Worm (Caenorhabditis elegans) whole organism, dauer: ENCODE data around the gene pigm-1.

Source experiments
- unc-62 ChIP-seq: sonication (generic microtip); optimal IDR thresholded peaks from 2 replicates; lab custom pipeline; 2017; ENCODE audit warnings: missing biosample characterization, missing genetic modification reagents, missing genetic modification characterization

Gene pigm-1

ce11 chrII:11336640-11337241 lies 11.5 kb upstream of the pigm-1 start:
- TF ChIP-seq unc-62 (GFP tag; lab: Kevin White, UChicago), result no peak

DNA sequence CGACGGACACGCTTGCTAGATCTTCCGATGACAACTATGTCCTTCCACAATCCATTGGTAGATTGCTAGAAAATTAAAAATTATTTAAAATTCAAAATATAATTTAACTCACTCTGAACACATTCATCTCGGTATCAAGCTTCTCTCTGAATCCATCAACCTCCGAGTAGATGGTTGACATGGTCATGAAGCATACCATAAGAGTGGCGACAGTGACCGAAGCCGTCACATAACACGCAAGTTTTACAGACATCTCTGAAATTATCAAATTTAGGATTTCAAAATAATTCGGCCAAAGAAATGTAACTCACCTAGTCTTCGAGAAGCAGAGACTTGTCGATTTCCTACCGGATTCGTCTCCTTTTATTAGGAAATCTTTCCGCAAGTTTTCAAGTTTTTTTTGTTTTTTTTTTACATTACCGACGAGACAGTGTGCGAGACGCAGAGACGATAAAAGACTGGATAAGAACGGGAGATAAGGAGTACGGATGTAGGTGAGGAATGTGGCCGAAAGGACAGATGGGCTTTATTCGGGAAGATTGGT lies 10.7 kb upstream of the pigm-1 start, which contains the start of gene sqt-1:
Gene sqt-1 (minus strand): TSS at position 341 of the 544 bp plus-strand sequence.
- TF ChIP-seq unc-62 (GFP tag; lab: Kevin White, UChicago), result no peak

DNA sequence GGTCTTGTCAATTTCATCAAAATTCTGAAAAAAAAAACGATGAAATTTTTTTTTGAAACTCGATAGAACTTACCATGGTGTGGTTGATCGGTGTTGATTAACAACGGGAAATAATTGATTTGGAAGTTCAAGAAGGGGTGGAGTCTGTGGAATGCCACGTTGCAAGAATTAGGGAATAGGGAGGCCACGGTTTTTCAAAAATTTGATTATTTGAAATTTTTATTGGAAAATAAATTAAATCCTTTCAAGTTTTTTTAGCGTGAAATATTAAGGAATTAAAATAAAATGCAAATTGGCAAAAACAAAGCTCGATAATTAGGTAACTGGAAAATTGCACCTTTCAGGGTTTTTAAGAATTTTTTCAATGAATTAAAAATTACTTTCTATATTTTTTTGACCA lies 8.7 kb upstream of the pigm-1 start, which contains the start of gene rmd-3:
Gene rmd-3 (minus strand): TSS at position 101 of the 400 bp plus-strand sequence.
- TF ChIP-seq unc-62 (GFP tag; lab: Kevin White, UChicago), result no peak

DNA sequence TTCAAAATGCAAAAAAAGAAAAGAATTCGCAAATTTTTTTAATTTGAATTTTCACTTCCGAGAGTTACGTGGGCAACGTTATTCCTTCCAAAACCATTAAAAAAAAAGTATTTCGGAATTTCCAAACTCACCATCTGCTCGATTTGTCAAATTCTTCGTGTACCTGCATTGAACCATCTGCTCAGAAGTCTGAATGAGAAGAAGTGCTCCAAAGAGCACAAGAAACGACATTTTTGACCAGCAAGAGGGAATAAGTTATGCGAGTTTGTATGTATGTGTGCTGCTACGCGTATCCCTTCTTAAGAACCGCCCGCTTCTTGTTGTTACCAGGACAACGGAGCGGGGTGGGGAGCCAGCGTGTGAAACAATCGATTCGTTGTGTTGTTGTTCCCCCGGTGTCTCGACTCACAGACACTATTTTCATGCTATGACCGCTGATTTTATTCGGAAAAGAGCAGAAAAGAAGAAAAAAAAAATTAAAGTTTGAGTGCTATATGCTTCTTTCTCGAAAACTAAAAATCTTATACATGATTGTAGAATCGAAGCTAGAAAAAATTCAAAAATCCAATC lies 4.9 kb upstream of the pigm-1 start, which contains the start of gene lgc-20:
Gene lgc-20 (minus strand): TSS at position 311 of the 570 bp plus-strand sequence.
- no peak for TF ChIP-seq unc-62 (GFP tag; lab: Kevin White, UChicago)

DNA sequence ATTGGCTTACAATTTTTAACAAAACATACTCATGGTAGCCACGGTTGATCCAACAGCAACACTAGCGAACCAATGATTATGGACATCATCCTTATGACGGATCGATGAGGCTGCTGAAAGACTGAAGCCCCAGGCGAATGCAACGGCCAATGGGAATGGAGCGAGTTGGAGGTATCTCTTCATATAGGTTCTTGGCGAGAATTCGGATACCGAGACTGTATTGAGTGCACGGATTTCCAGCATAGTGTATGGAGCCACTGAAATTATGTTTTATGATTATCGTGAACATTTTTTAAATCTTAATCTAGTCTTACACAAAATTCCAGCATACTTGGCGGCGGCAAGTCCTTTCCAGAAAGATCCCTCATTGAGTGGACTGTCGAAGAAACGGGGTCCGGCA lies 3.7 kb upstream of the pigm-1 start:
- no peak for TF ChIP-seq unc-62 (GFP tag; lab: Kevin White, UChicago)

- TF ChIP-seq unc-62 (GFP tag; lab: Kevin White, UChicago), result no peak
Observed at ce11 chrII:11345570-11346029, 2.6 kb upstream of the pigm-1 start, which contains the start of gene nduf-11. nduf-11 (minus strand) TSS chrII:11345620.

ce11 chrII:11349892-11350291 lies 1.6 kb downstream of the pigm-1 start, which contains the start of gene dph-5:
dph-5 (plus strand) TSS chrII:11350192.
- no peak for TF ChIP-seq unc-62 (GFP tag; lab: Kevin White, UChicago)

- TF ChIP-seq unc-62 (GFP tag; lab: Kevin White, UChicago), result no peak
Observed at ce11 chrII:11351599-11351998, 3.4 kb downstream of the pigm-1 start, which contains the start of gene clh-2. clh-2 (plus strand) TSS chrII:11351899.

DNA sequence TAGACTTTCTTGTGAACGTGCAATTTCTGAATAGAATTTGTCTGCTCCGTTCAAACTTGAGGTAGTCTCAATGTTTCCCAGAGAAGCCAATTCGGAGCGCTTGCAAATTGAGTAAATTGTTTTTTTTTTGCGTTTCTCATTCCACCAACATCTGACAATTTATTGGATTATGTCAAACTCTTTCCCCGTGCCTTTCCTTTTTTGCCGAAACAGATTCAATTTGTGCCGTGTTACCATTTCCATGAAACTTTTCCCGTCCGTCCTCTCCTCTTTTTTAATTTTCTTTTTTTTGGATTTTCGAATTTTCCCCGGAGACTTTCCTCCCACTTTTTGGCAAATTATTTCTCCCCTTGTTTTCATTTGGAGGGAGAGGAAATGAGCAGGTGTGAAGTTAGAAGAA lies 5.2 kb downstream of the pigm-1 start:
- no peak for TF ChIP-seq unc-62 (GFP tag; lab: Kevin White, UChicago)

DNA sequence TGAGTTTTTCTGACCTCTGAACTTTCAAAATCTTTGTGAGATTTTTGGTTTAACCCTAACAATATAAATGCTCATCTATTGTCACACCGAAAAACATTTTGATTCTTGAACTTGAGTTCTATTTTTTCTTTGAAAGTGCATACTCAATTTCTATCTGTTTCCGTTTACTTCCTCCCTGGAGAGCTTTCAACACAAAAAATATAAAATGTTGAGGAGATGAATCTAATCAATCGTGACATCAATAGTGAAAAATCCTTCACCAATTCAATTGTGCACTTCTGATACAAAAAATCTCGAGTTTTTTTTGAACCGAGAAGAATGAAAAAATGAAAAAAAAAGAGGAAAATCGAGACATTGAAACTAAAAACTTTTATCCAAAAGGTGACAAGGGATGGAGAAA lies 13.5 kb downstream of the pigm-1 start:
- TF ChIP-seq unc-62 (GFP tag; lab: Kevin White, UChicago), result no peak

DNA sequence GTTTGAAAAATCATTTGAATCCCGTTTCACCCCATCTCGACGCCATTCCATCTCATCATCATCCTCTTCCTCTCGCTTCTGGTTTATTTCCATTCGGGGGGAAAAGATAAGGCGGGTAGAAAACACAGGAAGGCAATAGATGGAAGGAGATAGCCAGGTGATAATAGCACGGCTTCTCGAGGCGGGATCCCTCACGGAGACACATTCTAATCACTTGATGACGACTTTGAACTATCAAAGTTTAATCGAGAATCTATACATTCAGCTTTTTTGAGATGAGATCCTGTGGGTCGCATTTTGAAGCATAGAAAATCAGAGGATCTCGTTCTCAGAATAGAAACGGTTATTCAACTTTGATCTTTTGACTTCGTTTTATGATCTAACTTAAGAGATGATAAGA lies 23.7 kb downstream of the pigm-1 start, which contains the start of gene C33B4.2:
Gene C33B4.2 (minus strand): TSS at position 165 of the 400 bp plus-strand sequence.
- no peak for TF ChIP-seq unc-62 (GFP tag; lab: Kevin White, UChicago)

DNA sequence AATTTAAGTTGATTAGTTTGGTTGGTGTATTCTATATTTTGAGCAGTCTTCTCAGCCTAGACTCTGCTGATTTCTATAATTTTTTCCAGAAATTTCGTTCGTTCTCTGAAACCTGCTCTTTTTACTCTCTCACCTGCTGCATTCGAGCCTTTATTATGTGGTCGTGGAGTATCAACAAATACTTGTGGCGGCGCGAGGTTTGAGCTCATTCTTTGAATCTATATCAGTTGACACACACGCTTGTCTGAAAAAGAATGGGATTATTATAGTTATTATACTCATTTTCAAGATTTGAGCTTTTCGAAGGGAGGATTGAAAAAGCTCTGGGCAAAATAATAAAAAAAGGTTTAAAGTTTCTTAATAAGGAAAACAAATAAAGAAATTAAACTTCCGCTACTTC lies 27.8 kb downstream of the pigm-1 start:
- no peak for TF ChIP-seq unc-62 (GFP tag; lab: Kevin White, UChicago)

DNA sequence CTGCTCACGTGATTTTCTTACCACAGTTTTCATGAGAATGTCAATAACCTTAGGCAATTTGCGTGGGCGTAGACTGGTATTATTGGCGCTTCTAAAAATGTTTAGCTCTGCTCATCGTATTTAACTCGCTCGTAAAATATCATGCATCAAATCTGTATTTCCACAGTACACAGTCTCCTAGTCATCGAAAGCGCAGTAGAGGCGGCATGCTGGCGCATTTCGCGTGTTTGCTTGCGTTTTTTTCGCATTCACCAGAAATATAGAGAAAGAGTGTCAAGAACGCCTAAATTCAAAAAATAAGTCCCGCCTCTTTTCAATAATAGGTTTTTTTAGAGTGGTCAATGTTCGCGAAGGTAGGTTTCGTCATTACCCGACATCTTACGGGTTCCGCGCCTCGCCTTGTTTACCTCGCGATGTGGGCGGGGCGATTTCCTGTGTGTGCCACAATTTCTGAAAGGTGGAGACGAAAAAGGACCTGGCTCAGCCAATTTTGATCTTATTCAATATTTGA lies 28.4 kb downstream of the pigm-1 start:
- no peak for TF ChIP-seq unc-62 (GFP tag; lab: Kevin White, UChicago)

DNA sequence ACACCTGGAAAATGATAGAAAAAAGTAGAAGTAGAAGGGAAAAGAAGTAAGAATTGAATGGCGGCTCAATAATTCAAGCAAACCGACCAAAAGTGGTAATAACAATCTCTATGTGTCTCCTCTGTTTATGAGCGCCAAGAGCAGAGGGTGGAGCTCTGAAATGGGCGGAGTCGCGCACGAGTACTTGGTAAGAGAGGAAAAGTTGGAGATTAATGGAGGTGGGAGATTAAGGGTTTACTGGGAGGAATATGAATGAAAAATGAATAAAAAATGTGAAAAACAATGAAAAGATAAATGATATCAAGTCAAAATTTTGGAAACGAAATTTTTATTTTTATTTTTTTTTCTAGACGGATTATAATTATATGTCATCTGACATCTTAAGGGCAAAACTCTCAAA lies 29.5 kb downstream of the pigm-1 start:
- no peak for TF ChIP-seq unc-62 (GFP tag; lab: Kevin White, UChicago)

DNA sequence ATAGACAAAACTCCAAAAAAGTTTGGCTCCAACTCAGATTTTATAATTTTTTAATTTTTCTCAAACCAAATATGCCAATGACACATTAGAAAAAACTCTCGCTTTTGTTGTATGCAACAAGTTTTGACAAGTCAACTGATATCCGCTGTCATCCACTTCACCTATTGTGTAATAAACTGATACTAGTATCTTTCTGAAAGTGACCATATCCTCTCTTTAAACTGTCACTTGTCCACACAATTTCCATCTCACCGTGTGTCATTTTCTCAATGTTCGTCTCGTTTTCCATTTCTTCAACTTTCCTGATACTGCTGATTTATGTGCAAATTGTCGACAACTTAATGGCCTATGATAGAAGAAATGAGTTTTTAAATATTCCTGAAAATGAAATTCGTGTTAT lies 34.8 kb downstream of the pigm-1 start, which contains the start of the genes C33B4.5 and C33B4.4:
Gene C33B4.5 (plus strand): TSS at position 270 of the 400 bp plus-strand sequence.
Gene C33B4.4 (minus strand): TSS at position 385 of the 400 bp plus-strand sequence.
- no peak for TF ChIP-seq unc-62 (GFP tag; lab: Kevin White, UChicago)

- TF ChIP-seq unc-62 (GFP tag; lab: Kevin White, UChicago), result no peak
Observed at ce11 chrII:11384099-11384498, 35.9 kb downstream of the pigm-1 start.
